Worm (Caenorhabditis elegans) whole organism, young adult: Measurements from ENCODE around the gene ddr-2.
A peak's percentile ranks its signal among the peaks of the same experiment; 100 is the strongest.

Experiments
- B0261.1 ChIP-seq: sonication (generic microtip); optimal IDR thresholded peaks from 2 replicates; lab custom pipeline; 2016; ENCODE audit warnings: mild to moderate bottlenecking, missing genetic modification characterization, moderate library complexity, missing compliant biosample characterization
- D2030.7 ChIP-seq: fragments of 200-800 bp; sonication (Bioruptor generic); IDR thresholded peaks from 2 replicates; pipeline ENCODE4 v1.3.6; 2022; ENCODE audit warnings: missing genetic modification reagents, missing genetic modification characterization, missing compliant biosample characterization
- F55B11.4 ChIP-seq: sonication (generic microtip); optimal IDR thresholded peaks from 2 replicates; lab custom pipeline; 2016; ENCODE audit warnings: missing compliant biosample characterization, missing genetic modification characterization, borderline replicate concordance; ENCODE audit not compliant: insufficient read depth
- F57C9.4 ChIP-seq: sonication (generic microtip); optimal IDR thresholded peaks from 2 replicates; lab custom pipeline; 2017; ENCODE audit warnings: mild to moderate bottlenecking, missing genetic modification characterization, missing compliant biosample characterization
- T26A5.8 ChIP-seq: sonication (generic microtip); optimal IDR thresholded peaks from 2 replicates; lab custom pipeline; 2016; ENCODE audit warnings: missing genetic modification characterization, missing compliant biosample characterization
- Y53F4B.3 ChIP-seq: fragments of 200-800 bp; sonication (Bioruptor generic); IDR thresholded peaks from 2 replicates; pipeline ENCODE4 v1.3.6; 2022; ENCODE audit warnings: missing genetic modification reagents, missing genetic modification characterization, missing compliant biosample characterization
- Y56A3A.18 ChIP-seq: fragments of 200-800 bp; sonication (Bioruptor generic); IDR thresholded peaks from 2 replicates; pipeline ENCODE4 v1.3.6; 2022; ENCODE audit warnings: missing genetic modification reagents, missing genetic modification characterization, missing compliant biosample characterization
- Y67H2A.10 ChIP-seq: fragments of 200-800 bp; sonication (Bioruptor generic); conservative IDR thresholded peaks from 2 replicates; pipeline ENCODE4 v1.3.6; 2022; ENCODE audit warnings: missing genetic modification reagents, missing genetic modification characterization, missing compliant biosample characterization
- aptf-2 ChIP-seq: fragments of 200-800 bp; sonication (Bioruptor generic); conservative IDR thresholded peaks from 2 replicates; pipeline ENCODE4 v1.3.6; 2022; ENCODE audit warnings: missing genetic modification reagents, missing genetic modification characterization, missing compliant biosample characterization
- atf-7 ChIP-seq: sonication (generic microtip); optimal IDR thresholded peaks from 2 replicates; lab custom pipeline; 2017; ENCODE audit warnings: mild to moderate bottlenecking, missing genetic modification characterization, missing compliant biosample characterization
- attf-6 ChIP-seq: fragments of 200-800 bp; sonication (Bioruptor generic); IDR thresholded peaks from 2 replicates; pipeline ENCODE4 v1.3.6; 2022; ENCODE audit warnings: missing genetic modification reagents, missing genetic modification characterization, missing compliant biosample characterization
- bed-1 ChIP-seq: fragments of 200-800 bp; sonication (Bioruptor generic); IDR thresholded peaks from 2 replicates; pipeline ENCODE4 v1.3.6; 2022; ENCODE audit warnings: missing genetic modification reagents, missing genetic modification characterization, missing compliant biosample characterization
- bed-2 ChIP-seq: fragments of 200-800 bp; sonication (Bioruptor generic); IDR thresholded peaks from 2 replicates; pipeline ENCODE4 v1.3.6; 2022; ENCODE audit warnings: missing genetic modification reagents, missing genetic modification characterization, missing compliant biosample characterization
- cebp-1 ChIP-seq, 2 experiments: fragments of 200-800 bp in 1 of 2; sonication (Bioruptor generic) in 1 of 2; sonication (generic microtip) in 1 of 2; IDR thresholded peaks in 1 of 2; optimal IDR thresholded peaks in 1 of 2; 2 replicates each; pipeline versions ENCODE4 v1.3.6 to Lab custom; 2017 to 2022; ENCODE audit warnings: missing compliant biosample characterization in 2 of 2, missing genetic modification characterization in 2 of 2, mild to moderate bottlenecking in 1 of 2, missing genetic modification reagents in 1 of 2, moderate library complexity in 1 of 2
- cebp-2 ChIP-seq: fragments of 200-800 bp; sonication (Bioruptor generic); IDR thresholded peaks from 2 replicates; pipeline ENCODE4 v1.3.6; 2022; ENCODE audit warnings: missing genetic modification characterization, missing compliant biosample characterization
- ceh-100 ChIP-seq: fragments of 200-800 bp; sonication (Bioruptor generic); IDR thresholded peaks from 2 replicates; pipeline ENCODE4 v1.3.6; 2022; ENCODE audit warnings: missing genetic modification reagents, missing genetic modification characterization, missing compliant biosample characterization
- ceh-79 ChIP-seq: sonication (generic microtip); optimal IDR thresholded peaks from 2 replicates; lab custom pipeline; 2017; ENCODE audit warnings: mild to moderate bottlenecking, missing genetic modification characterization, missing compliant biosample characterization
- die-1 ChIP-seq: sonication (generic microtip); optimal IDR thresholded peaks from 2 replicates; lab custom pipeline; 2016; ENCODE audit warnings: missing genotype, mild to moderate bottlenecking, missing genetic modification characterization, missing compliant biosample characterization
- ekl-4 ChIP-seq: fragments of 200-800 bp; sonication (Bioruptor generic); IDR thresholded peaks from 2 replicates; pipeline ENCODE4 v1.3.6; 2022; ENCODE audit warnings: missing genetic modification reagents, missing genetic modification characterization, missing compliant biosample characterization
- ets-4 ChIP-seq: fragments of 200-800 bp; sonication (Bioruptor generic); optimal IDR thresholded peaks from 2 replicates; lab custom pipeline; 2018; ENCODE audit warnings: mild to moderate bottlenecking, missing genetic modification characterization, missing compliant biosample characterization
- hlh-12 ChIP-seq: sonication (generic microtip); optimal IDR thresholded peaks from 2 replicates; lab custom pipeline; 2016; ENCODE audit warnings: missing genetic modification characterization, missing compliant biosample characterization
- hlh-26 ChIP-seq: fragments of 200-800 bp; sonication (Bioruptor generic); conservative IDR thresholded peaks from 2 replicates; pipeline ENCODE4 v1.3.6; 2022; ENCODE audit warnings: missing genetic modification reagents, missing genetic modification characterization, missing compliant biosample characterization
- let-526 ChIP-seq: fragments of 200-800 bp; sonication (Bioruptor generic); IDR thresholded peaks from 2 replicates; pipeline ENCODE4 v1.3.6; 2022; ENCODE audit warnings: missing genetic modification reagents, missing genetic modification characterization, missing compliant biosample characterization
- lin-54 ChIP-seq: fragments of 200-800 bp; sonication (Bioruptor generic); optimal IDR thresholded peaks from 2 replicates; lab custom pipeline; 2018; ENCODE audit warnings: mild to moderate bottlenecking, missing genetic modification characterization, missing compliant biosample characterization
- lir-1 ChIP-seq: fragments of 200-800 bp; sonication (Bioruptor generic); conservative IDR thresholded peaks from 2 replicates; pipeline ENCODE4 v1.3.6; 2022; ENCODE audit warnings: missing genetic modification reagents, missing genetic modification characterization, missing compliant biosample characterization
- mes-4 ChIP-seq: sonication (generic microtip); optimal IDR thresholded peaks from 2 replicates; lab custom pipeline; 2016; ENCODE audit warnings: missing genotype, missing genetic modification characterization, missing compliant biosample characterization
- nfyb-1 ChIP-seq: fragments of 200-800 bp; sonication (Bioruptor generic); IDR thresholded peaks from 2 replicates; pipeline ENCODE4 v1.3.6; 2022; ENCODE audit warnings: missing genetic modification reagents, missing genetic modification characterization, missing compliant biosample characterization
- nhr-179 ChIP-seq: sonication (generic microtip); optimal IDR thresholded peaks from 2 replicates; lab custom pipeline; 2016; ENCODE audit warnings: mild to moderate bottlenecking, missing genetic modification characterization, missing compliant biosample characterization
- nhr-80 ChIP-seq: sonication (generic microtip); optimal IDR thresholded peaks from 2 replicates; lab custom pipeline; 2016; ENCODE audit warnings: missing genetic modification characterization, missing compliant biosample characterization
- rcor-1 ChIP-seq: fragments of 200-800 bp; sonication (Bioruptor generic); IDR thresholded peaks from 2 replicates; pipeline ENCODE4 v1.3.6; 2022; ENCODE audit warnings: missing genetic modification reagents, missing genetic modification characterization, missing compliant biosample characterization
- rpc-1 ChIP-seq, 2 experiments: fragments of 150-350 bp in 1 of 2; sonication (generic microtip) in 1 of 2; optimal IDR thresholded peaks; 2 replicates each; lab custom pipeline; 2014 to 2018; ENCODE audit warnings: missing biosample characterization in 1 of 2, missing genetic modification characterization in 1 of 2, missing genetic modification reagents in 1 of 2, missing genotype in 1 of 2
- sea-2 ChIP-seq: fragments of 200-800 bp; sonication (Bioruptor generic); IDR thresholded peaks from 2 replicates; pipeline ENCODE4 v1.3.6; 2022; ENCODE audit warnings: missing genetic modification characterization, missing compliant biosample characterization
- snpc-1.1 ChIP-seq: sonication (generic microtip); optimal IDR thresholded peaks from 2 replicates; lab custom pipeline; 2017; ENCODE audit warnings: missing genetic modification characterization, mild to moderate bottlenecking, missing compliant biosample characterization, antibody characterized with exemption, moderate library complexity, missing genotype, missing genetic modification reagents; ENCODE audit not compliant: insufficient read depth
- snpc-3.4 ChIP-seq: sonication (generic microtip); optimal IDR thresholded peaks from 2 replicates; lab custom pipeline; 2017; ENCODE audit warnings: missing genetic modification characterization, mild to moderate bottlenecking, missing compliant biosample characterization, antibody characterized with exemption, moderate library complexity, missing genotype, missing genetic modification reagents
- tbx-9 ChIP-seq: sonication (generic microtip); optimal IDR thresholded peaks from 2 replicates; lab custom pipeline; 2016; ENCODE audit warnings: borderline replicate concordance, missing genetic modification characterization, inconsistent platforms, missing compliant biosample characterization
- zim-3 ChIP-seq: sonication (generic microtip); optimal IDR thresholded peaks from 2 replicates; lab custom pipeline; 2017; ENCODE audit warnings: mild to moderate bottlenecking, missing genetic modification characterization, moderate library complexity, missing compliant biosample characterization
- ztf-25 ChIP-seq: fragments of 200-800 bp; sonication (Bioruptor generic); IDR thresholded peaks from 2 replicates; pipeline ENCODE4 v1.3.6; 2022; ENCODE audit warnings: missing genetic modification reagents, missing genetic modification characterization, missing compliant biosample characterization
- ztf-26 ChIP-seq: sonication (generic microtip); optimal IDR thresholded peaks from 2 replicates; lab custom pipeline; 2017; ENCODE audit warnings: missing genetic modification characterization, missing compliant biosample characterization
- ztf-28 ChIP-seq: fragments of 200-800 bp; sonication (Bioruptor generic); IDR thresholded peaks from 2 replicates; pipeline ENCODE4 v1.3.6; 2022; ENCODE audit warnings: missing genetic modification reagents, missing genetic modification characterization, missing compliant biosample characterization
- ztf-6 ChIP-seq: fragments of 200-800 bp; sonication (Bioruptor generic); IDR thresholded peaks from 2 replicates; pipeline ENCODE4 v1.3.6; 2022; ENCODE audit warnings: missing genetic modification reagents, missing genetic modification characterization, missing compliant biosample characterization

ddr-2 gene

ce11 chrX:3316830-3317229 lies 1.7 kb downstream of the ddr-2 start:
- TF ChIP-seq cebp-1 (GFP tag; IDR thresholded peaks at IDR 0.05; lab: Robert Waterston, UW) (no peak), cebp-1 (tag; optimal IDR thresholded peaks at IDR 0.05; lab: Kevin White, UChicago) (no peak), nfyb-1 (GFP tag; lab: Robert Waterston, UW) (no peak), ets-4 (no peak), F55B11.4 (tag; lab: Kevin White, UChicago) (no peak), nhr-179 (tag; lab: Kevin White, UChicago) (no peak), aptf-2 (GFP tag; lab: Robert Waterston, UW) (no peak), bed-2 (GFP tag; lab: Robert Waterston, UW) (no peak), lir-1 (no peak), cebp-2 (no peak), bed-1 (GFP tag; lab: Robert Waterston, UW) (no peak)

ce11 chrX:3326175-3326574 lies 11.1 kb downstream of the ddr-2 start, which contains the start of gene F11D5.6:
Gene F11D5.6 (minus strand): TSS chrX:3326275.
- TF ChIP-seq F57C9.4, result no peak
- no peak for TF ChIP-seq nhr-80
- no peak for TF ChIP-seq snpc-3.4
- no peak for TF ChIP-seq B0261.1
- no peak for TF ChIP-seq let-526 (GFP tag; lab: Robert Waterston, UW)
- no peak for TF ChIP-seq Y53F4B.3 (GFP tag; lab: Robert Waterston, UW)
- no peak for TF ChIP-seq hlh-26
- TF ChIP-seq, all 124 proteins: peak for 0

ce11 chrX:3332824-3333223 lies 17.7 kb downstream of the ddr-2 start, which contains the start of gene F11D5.1:
Gene F11D5.1 (plus strand): TSS chrX:3333124.
- TF ChIP-seq mes-4 (tag; lab: Kevin White, UChicago) (no peak), D2030.7 (GFP tag; lab: Robert Waterston, UW) (no peak), ekl-4 (no peak), zim-3 (tag; lab: Kevin White, UChicago) (no peak), cebp-1 (GFP tag; IDR thresholded peaks at IDR 0.05; lab: Robert Waterston, UW) (no peak), cebp-1 (tag; optimal IDR thresholded peaks at IDR 0.05; lab: Kevin White, UChicago) (no peak), tbx-9 (tag; lab: Kevin White, UChicago) (no peak), lin-54 (GFP tag; lab: Kevin White, UChicago) (no peak), snpc-1.1 (tag; lab: Kevin White, UChicago) (no peak), nfyb-1 (GFP tag; lab: Robert Waterston, UW) (no peak), ztf-25 (no peak)

- peak; percentile 78 for TF ChIP-seq nhr-80
- TF ChIP-seq rcor-1 (GFP tag; lab: Robert Waterston, UW), result no peak
- TF ChIP-seq sea-2, result no peak
- TF ChIP-seq T26A5.8, result no peak
- TF ChIP-seq, all 124 proteins: peak for 1
These were observed 19.0 kb downstream of the ddr-2 start for ce11 chrX:3334115-3334514.

- TF ChIP-seq Y56A3A.18 (no peak), ceh-79 (tag; lab: Kevin White, UChicago) (no peak), rpc-1 (optimal IDR thresholded peaks at IDR 0.05; lab: Kevin White, UChicago) (no peak), rpc-1 (tag; optimal IDR thresholded peaks at IDR 0.05; lab: Kevin White, UChicago) (no peak), ztf-28 (GFP tag; lab: Robert Waterston, UW) (no peak), snpc-3.4 (no peak), atf-7 (tag; lab: Kevin White, UChicago) (no peak), attf-6 (GFP tag; lab: Robert Waterston, UW) (no peak), ceh-100 (no peak), ztf-26 (tag; lab: Kevin White, UChicago) (no peak), Y67H2A.10 (GFP tag; lab: Robert Waterston, UW) (no peak), ztf-6 (no peak), hlh-12 (tag; lab: Kevin White, UChicago) (no peak), cebp-2 (no peak), die-1 (tag; lab: Kevin White, UChicago) (no peak), nfyb-1 (GFP tag; lab: Robert Waterston, UW) (no peak), T26A5.8 (no peak)
- TF ChIP-seq, all 124 proteins: peak for 0
These were observed 24.8 kb downstream of the ddr-2 start for ce11 chrX:3339882-3340281.
